Worm (Caenorhabditis elegans): ENCODE results near the gene txt-11.
"Not testable (repeated sequence)": the region's sequence is repeated elsewhere in the genome, so short reads cannot be mapped to it uniquely, and the experiment has no call there.

txt-11 gene

ce11 chrV:3413010-3413409, at the start of gene txt-11:
Gene txt-11 (plus strand): TSS chrV:3413310.
- TF ChIP-seq sox-4 (tag; optimal IDR thresholded peaks at IDR 0.05) = no peak
- no peak for TF ChIP-seq ama-1 (optimal IDR thresholded peaks at IDR 0.05)
- TF ChIP-seq efl-1 (optimal IDR thresholded peaks at IDR 0.05) = no peak
- peak in 1 of 2 experiments; percentile 6 for TF ChIP-seq efl-1 (GFP tag; optimal IDR thresholded peaks at IDR 0.05 in 1 of 2)

ce11 chrV:3367773-3368172, 45.3 kb upstream of the txt-11 start, which contains the start of gene C04E12.2:
Gene C04E12.2 (plus strand): TSS chrV:3368073.
- not testable (repeated sequence) for TF ChIP-seq hpl-2 (GFP tag; optimal IDR thresholded peaks at IDR 0.05); nhr-76 (tag; optimal IDR thresholded peaks at IDR 0.05); nhr-237 (tag; optimal IDR thresholded peaks at IDR 0.05)

- TF ChIP-seq aha-1 (tag; optimal IDR thresholded peaks at IDR 0.05) (no peak), nhr-71 (tag; optimal IDR thresholded peaks at IDR 0.05) (no peak), nhr-237 (tag; optimal IDR thresholded peaks at IDR 0.05) (no peak), nhr-76 (tag; optimal IDR thresholded peaks at IDR 0.05) (no peak), elt-2 (tag; optimal IDR thresholded peaks at IDR 0.05) (no peak), nhr-77 (tag; optimal IDR thresholded peaks at IDR 0.05) (no peak), pax-3 (tag; optimal IDR thresholded peaks at IDR 0.05) (no peak), pag-3 (tag; optimal IDR thresholded peaks at IDR 0.05; ENCODE audit: borderline replicate concordance, insufficient read depth) (no peak), mef-2 (tag; optimal IDR thresholded peaks at IDR 0.05) (no peak), ztf-11 (tag; optimal IDR thresholded peaks at IDR 0.05) (no peak), unc-98 (GFP tag; IDR thresholded peaks at IDR 0.05) (no peak), ces-1 (GFP tag; optimal IDR thresholded peaks at IDR 0.05) (no peak), grh-1 (GFP tag; IDR thresholded peaks at IDR 0.05) (no peak), lin-35 (GFP tag; optimal IDR thresholded peaks at IDR 0.05) (no peak), dsc-1 (tag; optimal IDR thresholded peaks at IDR 0.05) (no peak)
These were observed 40.4 kb upstream of the txt-11 start, which contains the start of gene srx-121 for ce11 chrV:3372673-3373072. Gene srx-121 (minus strand): TSS chrV:3372773.

ce11 chrV:3376973-3377372, 36.1 kb upstream of the txt-11 start, which contains the start of gene srbc-2:
Gene srbc-2 (minus strand): TSS chrV:3377073.
- TF ChIP-seq nhr-28 (tag; optimal IDR thresholded peaks at IDR 0.05) = no peak
- TF ChIP-seq xbp-1 (tag; optimal IDR thresholded peaks at IDR 0.05) = no peak
- no peak for TF ChIP-seq lin-15B (tag; optimal IDR thresholded peaks at IDR 0.05)
- TF ChIP-seq unc-130 (tag; optimal IDR thresholded peaks at IDR 0.05) = no peak
- TF ChIP-seq fkh-10 (GFP tag; optimal IDR thresholded peaks at IDR 0.05) = no peak
- TF ChIP-seq blmp-1 (tag; optimal IDR thresholded peaks at IDR 0.05) = no peak
- TF ChIP-seq lsy-2 (tag; optimal IDR thresholded peaks at IDR 0.05) = no peak
- no peak for TF ChIP-seq ceh-88 (GFP tag; IDR thresholded peaks at IDR 0.05)
- no peak for TF ChIP-seq lir-3 (tag; optimal IDR thresholded peaks at IDR 0.05; ENCODE audit: poor library complexity)

ce11 chrV:3388299-3388698, 24.8 kb upstream of the txt-11 start:
- TF ChIP-seq lin-14 (GFP tag; optimal IDR thresholded peaks at IDR 0.05) (peak; percentile 85), unc-130 (tag; optimal IDR thresholded peaks at IDR 0.05) (no peak), nhr-20 (tag; optimal IDR thresholded peaks at IDR 0.05) (peak; percentile 60), nhr-71 (tag; optimal IDR thresholded peaks at IDR 0.05) (peak; percentile 52), lin-35 (GFP tag; optimal IDR thresholded peaks at IDR 0.05) (peak in 1 of 2 experiments; percentile 14), snu-23 (GFP tag; optimal IDR thresholded peaks at IDR 0.05) (peak; percentile 42), elt-3 (tag; optimal IDR thresholded peaks at IDR 0.05) (no peak), nhr-47 (tag; optimal IDR thresholded peaks at IDR 0.05) (peak; percentile 21), rnt-1 (tag; optimal IDR thresholded peaks at IDR 0.05) (peak; percentile 58), nhr-85 (tag) (peak; percentile 49), ces-1 (GFP tag; optimal IDR thresholded peaks at IDR 0.05) (no peak), nhr-19 (GFP tag; conservative IDR thresholded peaks at IDR 0.05) (peak; percentile 53), blmp-1 (tag; optimal IDR thresholded peaks at IDR 0.05) (peak; percentile 26), tbx-2 (tag; optimal IDR thresholded peaks at IDR 0.05) (no peak), dpl-1 (GFP tag; optimal IDR thresholded peaks at IDR 0.05) (peak in 2 of 3 experiments; percentile 15 to 17), unc-86 (tag; optimal IDR thresholded peaks at IDR 0.05) (no peak), efl-1 (optimal IDR thresholded peaks at IDR 0.05) (peak; percentile 15 to 17), efl-1 (GFP tag; optimal IDR thresholded peaks at IDR 0.05 in 1 of 2) (no peak), lir-3 (tag; optimal IDR thresholded peaks at IDR 0.05; ENCODE audit: poor library complexity) (no peak), xbp-1 (tag; optimal IDR thresholded peaks at IDR 0.05) (no peak)

Measured in whole organism, L1 larva.